Worm (Caenorhabditis elegans) whole organism, young adult: ENCODE measurements around the gene D1044.4.

Experiments used
- B0019.2 ChIP-seq: fragments of 200-800 bp; sonication (Bioruptor generic); conservative IDR thresholded peaks from 2 replicates; pipeline ENCODE4 v1.3.6; 2022; ENCODE audit warnings: missing genetic modification reagents, missing genetic modification characterization, missing compliant biosample characterization
- B0035.1 ChIP-seq: sonication (generic microtip); optimal IDR thresholded peaks from 2 replicates; lab custom pipeline; 2016; ENCODE audit warnings: missing genetic modification characterization, mild to moderate bottlenecking, missing compliant biosample characterization, missing genotype, missing genetic modification reagents
- C06A6.2 ChIP-seq: fragments of 200-800 bp; sonication (Bioruptor generic); conservative IDR thresholded peaks from 2 replicates; pipeline ENCODE4 v1.3.6; 2022; ENCODE audit warnings: missing genetic modification characterization, missing compliant biosample characterization
- D2030.7 ChIP-seq: fragments of 200-800 bp; sonication (Bioruptor generic); IDR thresholded peaks from 2 replicates; pipeline ENCODE4 v1.3.6; 2022; ENCODE audit warnings: missing genetic modification reagents, missing genetic modification characterization, missing compliant biosample characterization
- F23B12.7 ChIP-seq: sonication (generic microtip); optimal IDR thresholded peaks from 2 replicates; lab custom pipeline; 2017; ENCODE audit warnings: missing genetic modification characterization, mild to moderate bottlenecking, missing compliant biosample characterization, antibody characterized with exemption, moderate library complexity; ENCODE audit not compliant: insufficient read depth
- F57A8.1 ChIP-seq: fragments of 200-800 bp; sonication (Bioruptor generic); optimal IDR thresholded peaks from 2 replicates; lab custom pipeline; 2018; ENCODE audit warnings: mild to moderate bottlenecking, missing genetic modification characterization, moderate library complexity, missing compliant biosample characterization
- K11D2.4 ChIP-seq: fragments of 200-800 bp; sonication (Bioruptor generic); IDR thresholded peaks from 2 replicates; pipeline ENCODE4 v1.3.6; 2022; ENCODE audit warnings: missing genetic modification reagents, missing genetic modification characterization, missing compliant biosample characterization
- Y67H2A.10 ChIP-seq: fragments of 200-800 bp; sonication (Bioruptor generic); conservative IDR thresholded peaks from 2 replicates; pipeline ENCODE4 v1.3.6; 2022; ENCODE audit warnings: missing genetic modification reagents, missing genetic modification characterization, missing compliant biosample characterization
- akir-1 ChIP-seq: fragments of 200-800 bp; sonication (Bioruptor generic); optimal IDR thresholded peaks from 2 replicates; lab custom pipeline; 2018; ENCODE audit warnings: mild to moderate bottlenecking, missing genetic modification characterization, moderate library complexity, missing compliant biosample characterization
- atf-7 ChIP-seq: sonication (generic microtip); optimal IDR thresholded peaks from 2 replicates; lab custom pipeline; 2017; ENCODE audit warnings: mild to moderate bottlenecking, missing genetic modification characterization, missing compliant biosample characterization
- attf-3 ChIP-seq: fragments of 200-800 bp; sonication (Bioruptor generic); conservative IDR thresholded peaks from 2 replicates; pipeline ENCODE4 v1.3.6; 2022; ENCODE audit warnings: missing genetic modification reagents, missing genetic modification characterization, missing compliant biosample characterization
- bed-1 ChIP-seq: fragments of 200-800 bp; sonication (Bioruptor generic); IDR thresholded peaks from 2 replicates; pipeline ENCODE4 v1.3.6; 2022; ENCODE audit warnings: missing genetic modification reagents, missing genetic modification characterization, missing compliant biosample characterization
- cebp-1 ChIP-seq, 2 experiments: fragments of 200-800 bp in 1 of 2; sonication (Bioruptor generic) in 1 of 2; sonication (generic microtip) in 1 of 2; IDR thresholded peaks in 1 of 2; optimal IDR thresholded peaks in 1 of 2; 2 replicates each; pipeline versions ENCODE4 v1.3.6 to Lab custom; 2017 to 2022; ENCODE audit warnings: missing compliant biosample characterization in 2 of 2, missing genetic modification characterization in 2 of 2, mild to moderate bottlenecking in 1 of 2, missing genetic modification reagents in 1 of 2, moderate library complexity in 1 of 2
- ceh-100 ChIP-seq: fragments of 200-800 bp; sonication (Bioruptor generic); IDR thresholded peaks from 2 replicates; pipeline ENCODE4 v1.3.6; 2022; ENCODE audit warnings: missing genetic modification reagents, missing genetic modification characterization, missing compliant biosample characterization
- ceh-27 ChIP-seq: fragments of 200-800 bp; sonication (Bioruptor generic); optimal IDR thresholded peaks from 2 replicates; lab custom pipeline; 2018; ENCODE audit warnings: mild to moderate bottlenecking, missing genetic modification characterization, moderate library complexity, missing compliant biosample characterization
- ceh-40 ChIP-seq: fragments of 200-800 bp; sonication (Bioruptor generic); IDR thresholded peaks from 2 replicates; pipeline ENCODE4 v1.3.6; 2022; ENCODE audit warnings: missing genetic modification characterization, missing compliant biosample characterization
- dox-1 ChIP-seq: fragments of 200-800 bp; sonication (Bioruptor generic); IDR thresholded peaks from 2 replicates; pipeline ENCODE4 v1.3.6; 2022; ENCODE audit warnings: missing genetic modification reagents, missing genetic modification characterization, missing compliant biosample characterization
- ets-4 ChIP-seq: fragments of 200-800 bp; sonication (Bioruptor generic); optimal IDR thresholded peaks from 2 replicates; lab custom pipeline; 2018; ENCODE audit warnings: mild to moderate bottlenecking, missing genetic modification characterization, missing compliant biosample characterization
- gei-17 ChIP-seq: fragments of 200-800 bp; sonication (Bioruptor generic); optimal IDR thresholded peaks from 2 replicates; lab custom pipeline; 2018; ENCODE audit warnings: mild to moderate bottlenecking, missing genetic modification characterization, missing compliant biosample characterization
- hlh-26 ChIP-seq: fragments of 200-800 bp; sonication (Bioruptor generic); conservative IDR thresholded peaks from 2 replicates; pipeline ENCODE4 v1.3.6; 2022; ENCODE audit warnings: missing genetic modification reagents, missing genetic modification characterization, missing compliant biosample characterization
- hsf-1 ChIP-seq: fragments of 200-800 bp; sonication (Bioruptor generic); IDR thresholded peaks from 2 replicates; pipeline ENCODE4 v1.3.6; 2022; ENCODE audit warnings: missing genetic modification reagents, missing genetic modification characterization, missing compliant biosample characterization
- let-526 ChIP-seq: fragments of 200-800 bp; sonication (Bioruptor generic); IDR thresholded peaks from 2 replicates; pipeline ENCODE4 v1.3.6; 2022; ENCODE audit warnings: missing genetic modification reagents, missing genetic modification characterization, missing compliant biosample characterization
- let-607 ChIP-seq, 2 experiments: fragments of 200-800 bp in 1 of 2; sonication (Bioruptor generic) in 1 of 2; sonication (generic microtip) in 1 of 2; optimal IDR thresholded peaks; 2 replicates each; lab custom pipeline; 2016 to 2018; ENCODE audit warnings: mild to moderate bottlenecking in 2 of 2, missing compliant biosample characterization in 2 of 2, missing genetic modification characterization in 2 of 2, moderate library complexity in 2 of 2, missing genotype in 1 of 2
- lin-35 ChIP-seq, 3 experiments: fragments of 150-350 bp in 2 of 3; sonication (generic microtip) in 1 of 3; optimal IDR thresholded peaks; 2 replicates each; lab custom pipeline; 2014 to 2018; ENCODE audit warnings: missing biosample characterization in 3 of 3, missing genetic modification characterization in 3 of 3, missing genetic modification reagents in 3 of 3
- lin-40 ChIP-seq: sonication (generic microtip); optimal IDR thresholded peaks from 2 replicates; lab custom pipeline; 2016; ENCODE audit warnings: missing genetic modification characterization, mild to moderate bottlenecking, missing compliant biosample characterization, missing genotype, missing genetic modification reagents
- madf-8 ChIP-seq: fragments of 200-800 bp; sonication (Bioruptor generic); conservative IDR thresholded peaks from 2 replicates; pipeline ENCODE4 v1.3.6; 2022; ENCODE audit warnings: missing genetic modification reagents, missing genetic modification characterization, missing compliant biosample characterization
- mcd-1 ChIP-seq: fragments of 200-800 bp; sonication (Bioruptor generic); IDR thresholded peaks from 2 replicates; pipeline ENCODE4 v1.3.6; 2022; ENCODE audit warnings: missing genetic modification reagents, missing genetic modification characterization, missing compliant biosample characterization
- mel-28 ChIP-seq: sonication (generic microtip); optimal IDR thresholded peaks from 2 replicates; lab custom pipeline; 2016; ENCODE audit warnings: borderline replicate concordance, mild to moderate bottlenecking, missing genetic modification characterization, missing compliant biosample characterization
- nfyb-1 ChIP-seq: fragments of 200-800 bp; sonication (Bioruptor generic); IDR thresholded peaks from 2 replicates; pipeline ENCODE4 v1.3.6; 2022; ENCODE audit warnings: missing genetic modification reagents, missing genetic modification characterization, missing compliant biosample characterization
- nhr-120 ChIP-seq: fragments of 200-800 bp; sonication (Bioruptor generic); IDR thresholded peaks from 2 replicates; pipeline ENCODE4 v1.3.6; 2022; ENCODE audit warnings: missing genetic modification characterization, missing compliant biosample characterization
- nhr-80 ChIP-seq: sonication (generic microtip); optimal IDR thresholded peaks from 2 replicates; lab custom pipeline; 2016; ENCODE audit warnings: missing genetic modification characterization, missing compliant biosample characterization
- rec-8 ChIP-seq, 2 experiments: sonication (generic microtip); optimal IDR thresholded peaks; 2 replicates each; lab custom pipeline; 2016; ENCODE audit warnings: mild to moderate bottlenecking in 2 of 2, missing genetic modification characterization in 2 of 2, missing genetic modification reagents in 2 of 2, missing genotype in 2 of 2, missing biosample characterization in 1 of 2, missing compliant biosample characterization in 1 of 2, moderate library complexity in 1 of 2
- rpc-1 ChIP-seq, 2 experiments: fragments of 150-350 bp in 1 of 2; sonication (generic microtip) in 1 of 2; optimal IDR thresholded peaks; 2 replicates each; lab custom pipeline; 2014 to 2018; ENCODE audit warnings: missing biosample characterization in 1 of 2, missing genetic modification characterization in 1 of 2, missing genetic modification reagents in 1 of 2, missing genotype in 1 of 2
- sdz-38 ChIP-seq: sonication (generic microtip); optimal IDR thresholded peaks from 2 replicates; lab custom pipeline; 2016; ENCODE audit warnings: missing genotype, missing genetic modification characterization, missing compliant biosample characterization
- snpc-1.3 ChIP-seq: sonication (generic microtip); optimal IDR thresholded peaks from 2 replicates; lab custom pipeline; 2017; ENCODE audit warnings: missing genetic modification characterization, mild to moderate bottlenecking, missing compliant biosample characterization, antibody characterized with exemption, moderate library complexity, missing genotype, missing genetic modification reagents; ENCODE audit not compliant: insufficient read depth
- snpc-3.4 ChIP-seq: sonication (generic microtip); optimal IDR thresholded peaks from 2 replicates; lab custom pipeline; 2017; ENCODE audit warnings: missing genetic modification characterization, mild to moderate bottlenecking, missing compliant biosample characterization, antibody characterized with exemption, moderate library complexity, missing genotype, missing genetic modification reagents
- somi-1 ChIP-seq: fragments of 200-800 bp; sonication (Bioruptor generic); optimal IDR thresholded peaks from 2 replicates; lab custom pipeline; 2018; ENCODE audit warnings: mild to moderate bottlenecking, missing genetic modification characterization, missing compliant biosample characterization
- sptf-2 ChIP-seq: fragments of 200-800 bp; sonication (Bioruptor generic); optimal IDR thresholded peaks from 2 replicates; lab custom pipeline; 2018; ENCODE audit warnings: mild to moderate bottlenecking, missing genetic modification characterization, missing compliant biosample characterization
- tbp1 ChIP-seq: fragments of 200-800 bp; sonication (Bioruptor generic); optimal IDR thresholded peaks from 2 replicates; lab custom pipeline; 2018; ENCODE audit warnings: mild to moderate bottlenecking, missing genetic modification characterization, missing compliant biosample characterization
- tlf-1 ChIP-seq: fragments of 200-800 bp; sonication (Bioruptor generic); optimal IDR thresholded peaks from 2 replicates; lab custom pipeline; 2018; ENCODE audit warnings: mild to moderate bottlenecking, missing genetic modification characterization, missing compliant biosample characterization
- unc-62 ChIP-seq: fragments of 150-350 bp; optimal IDR thresholded peaks from 2 replicates; lab custom pipeline; 2014; ENCODE audit warnings: missing biosample characterization, missing genetic modification reagents, missing genetic modification characterization
- zfh-2 ChIP-seq: fragments of 200-800 bp; sonication (Bioruptor generic); conservative IDR thresholded peaks from 2 replicates; pipeline ENCODE4 v1.3.6; 2022; ENCODE audit warnings: missing genetic modification reagents, missing genetic modification characterization, missing compliant biosample characterization
- zim-3 ChIP-seq: sonication (generic microtip); optimal IDR thresholded peaks from 2 replicates; lab custom pipeline; 2017; ENCODE audit warnings: mild to moderate bottlenecking, missing genetic modification characterization, moderate library complexity, missing compliant biosample characterization
- ztf-18 ChIP-seq: sonication (generic microtip); optimal IDR thresholded peaks from 2 replicates; lab custom pipeline; 2016; ENCODE audit warnings: missing genotype, mild to moderate bottlenecking, missing genetic modification characterization, missing compliant biosample characterization
- ztf-25 ChIP-seq: fragments of 200-800 bp; sonication (Bioruptor generic); IDR thresholded peaks from 2 replicates; pipeline ENCODE4 v1.3.6; 2022; ENCODE audit warnings: missing genetic modification reagents, missing genetic modification characterization, missing compliant biosample characterization
- ztf-26 ChIP-seq: sonication (generic microtip); optimal IDR thresholded peaks from 2 replicates; lab custom pipeline; 2017; ENCODE audit warnings: missing genetic modification characterization, missing compliant biosample characterization

Gene D1044.4

DNA sequence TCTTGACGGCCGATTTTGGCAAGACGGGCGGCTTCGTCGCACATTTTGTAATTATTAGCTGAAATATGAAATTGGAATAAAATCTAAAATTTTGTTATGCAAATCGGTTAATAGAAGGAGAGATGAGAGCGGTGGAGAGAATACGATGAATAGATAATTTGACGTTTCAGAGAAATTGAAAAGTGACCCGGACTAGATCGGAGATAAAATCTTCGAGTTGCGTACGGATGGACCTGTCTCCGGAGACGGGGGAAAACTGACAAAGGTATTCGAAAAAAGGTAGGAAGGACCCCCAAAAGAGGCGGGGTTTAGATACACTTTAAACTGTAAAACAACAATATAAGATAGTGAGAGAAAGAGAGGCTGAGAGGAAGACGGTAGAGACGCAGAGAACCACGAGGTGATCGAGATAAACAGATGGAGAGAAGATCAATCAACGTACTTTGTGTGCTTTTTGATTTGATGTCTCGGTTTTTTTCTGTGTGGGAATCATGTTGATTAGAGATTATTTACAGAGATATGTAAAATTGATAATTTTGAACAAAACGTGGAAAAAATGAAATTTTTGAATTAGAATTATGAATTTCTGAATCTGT lies 30.3 kb upstream of the D1044.4 start, which contains the start of gene F09F7.6:
F09F7.6 (minus strand) TSS at position 64 of the 596 bp plus-strand sequence.
- peak; percentile 25 for TF ChIP-seq atf-7 (tag; lab: Kevin White, UChicago)
- no peak for TF ChIP-seq ztf-26 (tag; lab: Kevin White, UChicago)
- TF ChIP-seq B0019.2 (GFP tag; lab: Robert Waterston, UW) = no peak
- TF ChIP-seq F23B12.7 = no peak
- no peak for TF ChIP-seq zim-3 (tag; lab: Kevin White, UChicago)
- no peak for TF ChIP-seq snpc-1.3 (tag; lab: Kevin White, UChicago)
- TF ChIP-seq let-526 (GFP tag; lab: Robert Waterston, UW) = no peak
- no peak for TF ChIP-seq rpc-1 (optimal IDR thresholded peaks at IDR 0.05; lab: Kevin White, UChicago)
- no peak for TF ChIP-seq rpc-1 (tag; optimal IDR thresholded peaks at IDR 0.05; lab: Kevin White, UChicago)
- no peak for TF ChIP-seq akir-1 (GFP tag; lab: Kevin White, UChicago)
- 0 out of 2 replicates have a peak, but pooled peaks have one; percentile 28 for TF ChIP-seq C06A6.2 (GFP tag; lab: Robert Waterston, UW)
- peak in 1 of 3 experiments; percentile 12 for TF ChIP-seq lin-35 (GFP tag; optimal IDR thresholded peaks at IDR 0.05; lab: Kevin White, UChicago)
- TF ChIP-seq nfyb-1 (GFP tag; lab: Robert Waterston, UW) = 0 out of 2 replicates have a peak, but pooled peaks have one; percentile 34
- no peak for TF ChIP-seq mel-28 (tag; lab: Kevin White, UChicago)
- TF ChIP-seq D2030.7 = no peak
- no peak for TF ChIP-seq ceh-100 (GFP tag; lab: Robert Waterston, UW)
- TF ChIP-seq B0035.1 = no peak
- no peak for TF ChIP-seq snpc-3.4 (tag; lab: Kevin White, UChicago)
- no peak for TF ChIP-seq attf-3 (GFP tag; lab: Robert Waterston, UW)
- TF ChIP-seq nhr-120 = no peak
- TF ChIP-seq Y67H2A.10 = no peak
- TF ChIP-seq madf-8 (GFP tag; lab: Robert Waterston, UW) = no peak
- no peak for TF ChIP-seq unc-62 (GFP tag; lab: Kevin White, UChicago)
- TF ChIP-seq lin-40 (tag; lab: Kevin White, UChicago) = peak; percentile 57
- no peak for TF ChIP-seq ztf-25 (GFP tag; lab: Robert Waterston, UW)
- no peak for TF ChIP-seq ets-4 (GFP tag; lab: Kevin White, UChicago)
- no peak for TF ChIP-seq sptf-2 (GFP tag; lab: Kevin White, UChicago)
- TF ChIP-seq somi-1 (GFP tag; lab: Kevin White, UChicago) = peak; percentile 64
- TF ChIP-seq ceh-40 = no peak
- no peak for TF ChIP-seq sdz-38 (tag; lab: Kevin White, UChicago)
- no peak for TF ChIP-seq hlh-26 (GFP tag; lab: Robert Waterston, UW)
- TF ChIP-seq tbp1 (GFP tag; lab: Kevin White, UChicago) = peak; percentile 30
- TF ChIP-seq dox-1 = peak; percentile 11; the same call in 1 of the 2 replicates
- TF ChIP-seq ceh-27 (GFP tag; lab: Kevin White, UChicago) = no peak
- no peak for TF ChIP-seq gei-17 (GFP tag; lab: Kevin White, UChicago)
- no peak for TF ChIP-seq zfh-2 (GFP tag; lab: Robert Waterston, UW)
- peak; percentile 46; the same call in 1 of the 2 replicates for TF ChIP-seq K11D2.4
- no peak for TF ChIP-seq F57A8.1 (GFP tag; lab: Kevin White, UChicago)
- TF ChIP-seq let-607 (tag; optimal IDR thresholded peaks at IDR 0.05; lab: Kevin White, UChicago) = peak in 1 of 2 experiments; percentile 21
- no peak for TF ChIP-seq cebp-1 (GFP tag; IDR thresholded peaks at IDR 0.05; lab: Robert Waterston, UW)
- peak; percentile 59 for TF ChIP-seq cebp-1 (tag; optimal IDR thresholded peaks at IDR 0.05; lab: Kevin White, UChicago)
- peak; percentile 60 for TF ChIP-seq nhr-80 (tag; lab: Kevin White, UChicago)
- no peak for TF ChIP-seq hsf-1
- no peak for TF ChIP-seq rec-8 (tag; optimal IDR thresholded peaks at IDR 0.05; lab: Kevin White, UChicago)
- no peak for TF ChIP-seq bed-1 (GFP tag; lab: Robert Waterston, UW)
- TF ChIP-seq ztf-18 (tag; lab: Kevin White, UChicago) = no peak
- TF ChIP-seq mcd-1 (GFP tag; lab: Robert Waterston, UW) = no peak; the same call in 1 of the 2 replicates
- TF ChIP-seq tlf-1 = peak; percentile 42
